Worm (Caenorhabditis elegans) whole organism, late embryonic: ENCODE results near the gene frh-1.

Source experiments
- C38D4.7 ChIP-seq: fragments of 200-800 bp; sonication (Bioruptor generic); optimal IDR thresholded peaks from 2 replicates; lab custom pipeline; 2018; ENCODE audit warnings: mild to moderate bottlenecking, missing genetic modification characterization, moderate library complexity, missing compliant biosample characterization
- dmd-4 ChIP-seq: sonication (generic microtip); optimal IDR thresholded peaks from 2 replicates; lab custom pipeline; 2016; ENCODE audit warnings: borderline replicate concordance, missing genetic modification characterization, missing compliant biosample characterization
- elt-2 ChIP-seq: sonication (generic microtip); optimal IDR thresholded peaks from 2 replicates; lab custom pipeline; 2016; ENCODE audit warnings: missing genetic modification reagents, missing genetic modification characterization, missing compliant biosample characterization
- eyg-1 ChIP-seq: sonication (generic microtip); optimal IDR thresholded peaks from 2 replicates; lab custom pipeline; 2016; ENCODE audit warnings: missing genotype, missing genetic modification characterization, missing compliant biosample characterization
- gmeb-2 ChIP-seq: sonication (generic microtip); optimal IDR thresholded peaks from 2 replicates; lab custom pipeline; 2016; ENCODE audit warnings: missing genetic modification characterization, inconsistent platforms, missing compliant biosample characterization
- lim-6 ChIP-seq: sonication (generic microtip); optimal IDR thresholded peaks from 2 replicates; lab custom pipeline; 2016; ENCODE audit warnings: missing genetic modification characterization, missing compliant biosample characterization
- odd-2 ChIP-seq: sonication (generic microtip); optimal IDR thresholded peaks from 2 replicates; lab custom pipeline; 2017; ENCODE audit warnings: antibody characterized with exemption, mild to moderate bottlenecking, missing genetic modification characterization, missing compliant biosample characterization
- pag-3 ChIP-seq: sonication (generic microtip); optimal IDR thresholded peaks from 2 replicates; lab custom pipeline; 2016; ENCODE audit warnings: missing compliant biosample characterization, missing genetic modification characterization, borderline replicate concordance
- pha-4 ChIP-seq: fragments of 150-350 bp; optimal IDR thresholded peaks from 2 replicates; lab custom pipeline; 2018; ENCODE audit warnings: missing biosample characterization, missing genetic modification reagents, missing genetic modification characterization
- sox-4 ChIP-seq: sonication (generic microtip); optimal IDR thresholded peaks from 2 replicates; lab custom pipeline; 2017; ENCODE audit warnings: mild to moderate bottlenecking, missing genetic modification characterization, inconsistent platforms, missing compliant biosample characterization
- syd-9 ChIP-seq: sonication (generic microtip); optimal IDR thresholded peaks from 2 replicates; lab custom pipeline; 2016; ENCODE audit warnings: mild to moderate bottlenecking, missing genetic modification characterization, moderate library complexity, missing compliant biosample characterization
- tbx-2 ChIP-seq: sonication (generic microtip); optimal IDR thresholded peaks from 2 replicates; lab custom pipeline; 2016; ENCODE audit warnings: missing genetic modification characterization, missing compliant biosample characterization

ce11 chrII:5951745-5952144 is 34.5 kb downstream of the frh-1 start:
- TF ChIP-seq odd-2 (tag; lab: Kevin White, UChicago): no peak
- TF ChIP-seq elt-2 (tag; lab: Kevin White, UChicago): no peak
- no peak for TF ChIP-seq pag-3 (tag; lab: Kevin White, UChicago)
- TF ChIP-seq tbx-2 (tag; lab: Kevin White, UChicago): no peak
- TF ChIP-seq pha-4: no peak
- no peak for TF ChIP-seq dmd-4 (tag; lab: Kevin White, UChicago)
- no peak for TF ChIP-seq C38D4.7
- TF ChIP-seq gmeb-2: no peak
- no peak for TF ChIP-seq lim-6
- TF ChIP-seq sox-4: no peak
- TF ChIP-seq eyg-1: no peak
- no peak for TF ChIP-seq syd-9 (tag; lab: Kevin White, UChicago)
